Fruit fly (Drosophila melanogaster) whole organism, embryonic: ENCODE measurements around the gene CG43658.

Source experiments
- cg ChIP-seq: fragments of 200-800 bp; sonication (Bioruptor generic); optimal IDR thresholded peaks from 3 replicates; lab custom pipeline; 2019; ENCODE audit warnings: missing biosample characterization, mild to moderate bottlenecking, missing genetic modification characterization, moderate library complexity
- fd102C ChIP-seq: fragments of 200-800 bp; sonication (Bioruptor generic); optimal IDR thresholded peaks from 2 replicates; lab custom pipeline; 2018; ENCODE audit warnings: missing biosample characterization, mild to moderate bottlenecking, missing genetic modification characterization, moderate library complexity

- TF ChIP-seq cg (GFP tag; lab: Kevin White, UChicago) (no peak), fd102C (GFP tag; lab: Kevin White, UChicago) (no peak)
Measured at dm6 chrX:17452443-17452842, 108.5 kb downstream of the CG43658 start, which contains the start of gene CG8568.
